Worm (Caenorhabditis elegans): ENCODE data around the gene dmd-9.

The dmd-9 gene

ce11 chrIV:3227549-3228139 is 26.7 kb downstream of the dmd-9 start (continued):
- TF ChIP-seq pat-9 (tag; optimal IDR thresholded peaks at IDR 0.05) = peak; percentile 33
- TF ChIP-seq eyg-1 (tag; optimal IDR thresholded peaks at IDR 0.05) = peak; percentile 43
- TF ChIP-seq K02D7.2 (tag; optimal IDR thresholded peaks at IDR 0.05) = no peak
- peak; percentile 92 for TF ChIP-seq elt-2 (tag; optimal IDR thresholded peaks at IDR 0.05)
- TF ChIP-seq tbx-2 (tag; optimal IDR thresholded peaks at IDR 0.05) = peak; percentile 53
- peak; percentile 72 for TF ChIP-seq dmd-4 (tag; optimal IDR thresholded peaks at IDR 0.05; ENCODE audit: borderline replicate concordance)

DNA sequence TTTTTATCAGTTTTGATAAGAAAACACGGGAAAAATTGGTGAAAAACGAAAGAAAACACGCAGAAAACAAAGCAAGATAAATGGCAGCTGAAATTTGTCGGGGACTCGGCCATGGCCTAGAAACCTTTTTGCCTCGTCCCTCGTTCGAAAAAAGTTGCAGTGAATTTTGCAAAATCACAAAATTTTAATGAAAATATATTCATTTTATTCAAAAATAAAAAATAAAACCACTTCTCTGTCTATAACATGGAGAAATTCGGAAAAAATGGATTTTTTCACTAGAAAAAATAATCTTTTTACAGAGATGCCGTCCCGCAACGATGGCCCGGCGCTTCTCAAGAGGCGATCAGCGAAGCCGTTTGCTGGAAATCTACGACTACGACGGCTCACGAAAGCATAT is 32.2 kb downstream of the dmd-9 start, which contains the start of gene Y67D8A.2:
TSS of gene Y67D8A.2 (plus strand) at position 301 of the 400 bp plus-strand sequence.
- no peak for TF ChIP-seq odd-2 (tag; optimal IDR thresholded peaks at IDR 0.05)
- no peak for TF ChIP-seq lin-11 (tag; optimal IDR thresholded peaks at IDR 0.05)
- no peak for TF ChIP-seq fax-1 (tag; optimal IDR thresholded peaks at IDR 0.05)
- no peak for TF ChIP-seq zip-5 (tag; optimal IDR thresholded peaks at IDR 0.05)
- TF ChIP-seq npax-4 (tag; optimal IDR thresholded peaks at IDR 0.05) = no peak
- no peak for TF ChIP-seq rnt-1 (tag; optimal IDR thresholded peaks at IDR 0.05)

DNA sequence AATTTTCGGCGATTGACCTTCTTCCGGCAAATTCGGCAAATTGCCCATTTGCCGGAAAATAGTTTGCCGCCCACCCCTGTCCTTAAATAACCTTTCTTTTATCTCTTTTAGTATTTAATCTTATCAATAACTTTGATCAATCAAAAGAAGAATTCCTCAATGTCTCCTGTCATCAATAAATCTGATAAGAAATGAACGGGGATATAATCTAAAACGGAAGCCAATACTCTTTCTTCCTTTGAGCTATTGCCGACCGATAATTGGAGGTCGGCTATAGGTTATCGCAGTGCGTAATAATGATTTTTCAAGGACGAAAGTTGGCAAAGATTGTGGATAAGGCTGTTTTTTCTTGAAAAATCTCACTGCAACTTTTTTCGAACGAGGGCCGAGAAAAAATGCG is 33.2 kb downstream of the dmd-9 start:
- TF ChIP-seq nfya-1 (tag; optimal IDR thresholded peaks at IDR 0.05) (no peak), elt-2 (tag; optimal IDR thresholded peaks at IDR 0.05) (peak; percentile 8)

ce11 chrIV:3213426-3213825 is 40.9 kb downstream of the dmd-9 start, which contains the start of gene slmp-1:
Gene slmp-1 (plus strand): TSS chrIV:3213760.
- no peak for TF ChIP-seq F13H6.1 (tag; optimal IDR thresholded peaks at IDR 0.05)
- no peak for TF ChIP-seq fkh-6 (tag; optimal IDR thresholded peaks at IDR 0.05)
- TF ChIP-seq pha-4 (tag; optimal IDR thresholded peaks at IDR 0.05) = no peak
- no peak for TF ChIP-seq ceh-14 (tag; optimal IDR thresholded peaks at IDR 0.05)
- no peak for TF ChIP-seq lin-11 (tag; optimal IDR thresholded peaks at IDR 0.05)
- TF ChIP-seq unc-55 (GFP tag; optimal IDR thresholded peaks at IDR 0.05) = no peak
- TF ChIP-seq hlh-15 (tag; optimal IDR thresholded peaks at IDR 0.05) = no peak
- TF ChIP-seq dve-1 (tag; optimal IDR thresholded peaks at IDR 0.05) = no peak
- TF ChIP-seq ceh-2 (tag; optimal IDR thresholded peaks at IDR 0.05) = no peak
- no peak for TF ChIP-seq pqm-1 (tag; optimal IDR thresholded peaks at IDR 0.05)
- TF ChIP-seq nhr-11 (tag; optimal IDR thresholded peaks at IDR 0.05) = no peak
- TF ChIP-seq sox-4 (tag; optimal IDR thresholded peaks at IDR 0.05) = no peak
- peak; percentile 23 for TF ChIP-seq elt-2 (tag; optimal IDR thresholded peaks at IDR 0.05)
- no peak for TF ChIP-seq pros-1 (tag; optimal IDR thresholded peaks at IDR 0.05)
- no peak for TF ChIP-seq pat-9 (tag; optimal IDR thresholded peaks at IDR 0.05)
- peak; percentile 71 for TF ChIP-seq hlh-30 (tag; optimal IDR thresholded peaks at IDR 0.05; ENCODE audit: insufficient read depth)
- TF ChIP-seq nfya-1 (tag; optimal IDR thresholded peaks at IDR 0.05) = peak; percentile 44
- no peak for TF ChIP-seq dmd-4 (tag; optimal IDR thresholded peaks at IDR 0.05; ENCODE audit: borderline replicate concordance)
- TF ChIP-seq rnt-1 (tag; optimal IDR thresholded peaks at IDR 0.05) = peak; percentile 26
- TF ChIP-seq tbx-2 (tag; optimal IDR thresholded peaks at IDR 0.05) = no peak
- TF ChIP-seq ama-1 (optimal IDR thresholded peaks at IDR 0.05) = no peak
- TF ChIP-seq mec-3 (tag; optimal IDR thresholded peaks at IDR 0.05; ENCODE audit: borderline replicate concordance) = no peak
- TF ChIP-seq ttx-3 (tag; optimal IDR thresholded peaks at IDR 0.05) = peak; percentile 3
- TF ChIP-seq ceh-31 (tag; optimal IDR thresholded peaks at IDR 0.05) = peak; percentile 34
- no peak for TF ChIP-seq npax-4 (tag; optimal IDR thresholded peaks at IDR 0.05)
- TF ChIP-seq ref-2 (tag; optimal IDR thresholded peaks at IDR 0.05) = no peak
- no peak for TF ChIP-seq ceh-18 (tag; optimal IDR thresholded peaks at IDR 0.05)
- TF ChIP-seq elt-4 (tag; optimal IDR thresholded peaks at IDR 0.05) = no peak

DNA sequence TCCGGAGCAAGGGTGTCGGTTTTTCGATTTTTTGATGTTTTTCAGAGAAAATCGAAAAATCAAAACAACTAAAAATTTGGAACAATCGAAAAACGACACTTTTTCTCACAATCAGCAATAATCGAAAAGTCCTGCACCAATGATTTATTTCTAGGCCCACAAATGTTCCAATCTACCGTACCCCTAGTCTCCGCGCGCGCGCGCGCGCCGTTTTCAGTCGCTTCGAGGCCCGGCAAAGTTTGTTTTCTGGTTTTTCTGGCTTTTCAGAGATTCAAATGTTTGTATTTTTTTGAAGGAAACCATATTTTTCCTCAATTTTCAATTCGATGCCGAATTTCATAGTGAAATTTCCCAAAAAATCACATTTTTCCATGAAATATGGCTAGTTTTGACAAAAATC is 42.4 kb downstream of the dmd-9 start:
- no peak for TF ChIP-seq ref-2 (tag; optimal IDR thresholded peaks at IDR 0.05)
- no peak for TF ChIP-seq ceh-19 (GFP tag; optimal IDR thresholded peaks at IDR 0.05)
- no peak for TF ChIP-seq F13H6.1 (tag; optimal IDR thresholded peaks at IDR 0.05)
- TF ChIP-seq ceh-9 (tag; optimal IDR thresholded peaks at IDR 0.05) = no peak
